Fruit fly (Drosophila melanogaster) whole organism, embryonic: ENCODE measurements around the gene Sfp65A.
A peak's percentile ranks its signal among the peaks of the same experiment; 100 is the strongest.

Source experiments
- ATbp ChIP-seq: fragments of 200-800 bp; sonication (Bioruptor generic); optimal IDR thresholded peaks from 2 replicates; lab custom pipeline; 2017; ENCODE audit warnings: missing biosample characterization, mild to moderate bottlenecking, missing genetic modification characterization, missing genetic modification reagents
- Blimp-1 ChIP-seq: fragments of 200-800 bp; sonication (Bioruptor generic); optimal IDR thresholded peaks from 3 replicates; lab custom pipeline; 2018; ENCODE audit warnings: missing biosample characterization, missing genetic modification characterization, mild to moderate bottlenecking, moderate library complexity, missing genetic modification reagents
- Bteb2 ChIP-seq: fragments of 200-800 bp; sonication (Bioruptor generic); optimal IDR thresholded peaks from 2 replicates; lab custom pipeline; 2016; ENCODE audit warnings: missing biosample characterization, missing genetic modification characterization
- CG12236 ChIP-seq: fragments of 200-800 bp; sonication (Bioruptor generic); optimal IDR thresholded peaks from 2 replicates; lab custom pipeline; 2016; ENCODE audit warnings: missing biosample characterization, missing genetic modification characterization
- CG12942 ChIP-seq: fragments of 200-800 bp; sonication (Bioruptor generic); optimal IDR thresholded peaks from 3 replicates; lab custom pipeline; 2016; ENCODE audit warnings: missing biosample characterization, missing genetic modification characterization
- CG14667 ChIP-seq: fragments of 200-800 bp; sonication (Bioruptor generic); IDR thresholded peaks from 2 replicates; pipeline ENCODE4 v1.3.6; 2022; ENCODE audit warnings: missing biosample characterization, missing genetic modification characterization
- CG15073 ChIP-seq: fragments of 200-800 bp; sonication (Bioruptor generic); optimal IDR thresholded peaks from 2 replicates; lab custom pipeline; 2016; ENCODE audit warnings: missing biosample characterization, missing genetic modification characterization
- CG15479 ChIP-seq: fragments of 200-800 bp; sonication (Bioruptor generic); optimal IDR thresholded peaks from 3 replicates; lab custom pipeline; 2019; ENCODE audit warnings: missing biosample characterization, mild to moderate bottlenecking, missing genetic modification characterization, moderate library complexity
- CG1647 ChIP-seq: fragments of 200-800 bp; sonication (Bioruptor generic); optimal IDR thresholded peaks from 3 replicates; lab custom pipeline; 2016; ENCODE audit warnings: missing biosample characterization, missing genetic modification characterization
- CG16863 ChIP-seq: fragments of 200-800 bp; sonication (Bioruptor generic); optimal IDR thresholded peaks from 3 replicates; lab custom pipeline; 2016; ENCODE audit warnings: missing biosample characterization, missing genetic modification characterization
- CG2875 ChIP-seq: fragments of 200-800 bp; sonication (Bioruptor generic); optimal IDR thresholded peaks from 2 replicates; lab custom pipeline; 2017; ENCODE audit warnings: missing biosample characterization, mild to moderate bottlenecking, missing genetic modification characterization, missing genetic modification reagents
- CG31441 ChIP-seq: fragments of 200-800 bp; sonication (Bioruptor generic); IDR thresholded peaks from 2 replicates; pipeline ENCODE4 v1.3.6; 2022; ENCODE audit warnings: missing biosample characterization, missing genetic modification characterization
- CG32767 ChIP-seq: fragments of 200-800 bp; sonication (Bioruptor generic); IDR thresholded peaks from 2 replicates; pipeline ENCODE4 v1.3.6; 2022; ENCODE audit warnings: missing biosample characterization, missing genetic modification characterization
- CG6854 ChIP-seq: fragments of 200-800 bp; sonication (Bioruptor generic); optimal IDR thresholded peaks from 3 replicates; lab custom pipeline; 2017; ENCODE audit warnings: missing biosample characterization, mild to moderate bottlenecking, missing genetic modification characterization
- CG7357 ChIP-seq: fragments of 200-800 bp; sonication (Bioruptor generic); IDR thresholded peaks from 3 replicates; pipeline ENCODE4 v1.3.6; 2022; ENCODE audit warnings: missing biosample characterization, missing genetic modification characterization
- CG8765 ChIP-seq: fragments of 200-800 bp; sonication (Bioruptor generic); IDR thresholded peaks from 2 replicates; pipeline ENCODE4 v1.3.6; 2022; ENCODE audit warnings: missing biosample characterization, missing genetic modification characterization
- CG9437 ChIP-seq: fragments of 200-800 bp; sonication (Bioruptor generic); optimal IDR thresholded peaks from 2 replicates; lab custom pipeline; 2018; ENCODE audit warnings: missing biosample characterization, mild to moderate bottlenecking, missing genetic modification characterization
- D ChIP-seq, 2 experiments: fragments of 200-800 bp in 1 of 2; fragments of >200 bp in 1 of 2; sonication (Bioruptor generic) in 1 of 2; optimal IDR thresholded peaks; 2 replicates in 1 of 2; 3 replicates in 1 of 2; lab custom pipeline; 2017; ENCODE audit warnings: mild to moderate bottlenecking in 1 of 2, missing biosample characterization in 1 of 2, missing genetic modification characterization in 1 of 2, missing genetic modification reagents in 1 of 2
- Drgx ChIP-seq: fragments of 200-800 bp; sonication (Bioruptor generic); IDR thresholded peaks from 2 replicates; pipeline ENCODE4 v1.3.6; 2022; ENCODE audit warnings: missing biosample characterization, missing genetic modification characterization
- E2f1 ChIP-seq: fragments of 200-800 bp; sonication (Bioruptor generic); IDR thresholded peaks from 2 replicates; pipeline ENCODE4 v1.3.6; 2022; ENCODE audit warnings: missing biosample characterization, missing genetic modification characterization
- Eip74EF ChIP-seq, 2 experiments: fragments of 200-800 bp in 1 of 2; fragments of >200 bp in 1 of 2; sonication (Bioruptor generic) in 1 of 2; optimal IDR thresholded peaks; 2 replicates each; lab custom pipeline; 2017 to 2019; ENCODE audit warnings: missing biosample characterization in 2 of 2, missing genetic modification characterization in 2 of 2, mild to moderate bottlenecking in 1 of 2, moderate library complexity in 1 of 2
- HLH3B ChIP-seq: fragments of 200-800 bp; sonication (Bioruptor generic); IDR thresholded peaks from 2 replicates; pipeline ENCODE4 v1.3.6; 2022; ENCODE audit warnings: missing biosample characterization, missing genetic modification characterization
- MBD-R2 ChIP-seq: fragments of 200-800 bp; sonication (Bioruptor generic); IDR thresholded peaks from 2 replicates; pipeline ENCODE4 v1.3.6; 2022; ENCODE audit warnings: missing biosample characterization, missing genetic modification characterization
- Mes4 ChIP-seq: fragments of 200-800 bp; sonication (Bioruptor generic); optimal IDR thresholded peaks from 2 replicates; lab custom pipeline; 2016; ENCODE audit warnings: missing biosample characterization, missing genetic modification characterization
- Nf-YB ChIP-seq: fragments of 200-800 bp; sonication (Bioruptor generic); optimal IDR thresholded peaks from 3 replicates; lab custom pipeline; 2019; ENCODE audit warnings: missing biosample characterization, mild to moderate bottlenecking, missing genetic modification characterization, moderate library complexity
- Tbp ChIP-seq: fragments of >200 bp; optimal IDR thresholded peaks from 2 replicates; lab custom pipeline; 2018; ENCODE audit warnings: missing biosample characterization, missing genetic modification characterization
- Xrp1 ChIP-seq: fragments of 200-800 bp; sonication (Bioruptor generic); IDR thresholded peaks from 2 replicates; pipeline ENCODE4 v1.3.6; 2022; ENCODE audit warnings: missing biosample characterization, missing genetic modification characterization
- corto ChIP-seq: fragments of 200-800 bp; sonication (Bioruptor generic); optimal IDR thresholded peaks from 2 replicates; lab custom pipeline; 2016; ENCODE audit warnings: missing biosample characterization, mild to moderate bottlenecking, missing genetic modification characterization, moderate library complexity
- fru ChIP-seq: fragments of >200 bp; optimal IDR thresholded peaks from 2 replicates; lab custom pipeline; 2017
- grau ChIP-seq: fragments of 200-800 bp; optimal IDR thresholded peaks from 3 replicates; lab custom pipeline; 2019; ENCODE audit warnings: missing biosample characterization, mild to moderate bottlenecking, missing genetic modification characterization, moderate library complexity
- lbe ChIP-seq: fragments of 200-800 bp; sonication (Bioruptor generic); optimal IDR thresholded peaks from 2 replicates; lab custom pipeline; 2016; ENCODE audit warnings: missing biosample characterization, mild to moderate bottlenecking, missing genetic modification characterization
- lilli ChIP-seq: fragments of 200-800 bp; sonication (Bioruptor generic); optimal IDR thresholded peaks from 3 replicates; lab custom pipeline; 2016; ENCODE audit warnings: missing biosample characterization, missing genetic modification characterization
- maf-S ChIP-seq: fragments of 200-800 bp; sonication (Bioruptor generic); optimal IDR thresholded peaks from 2 replicates; lab custom pipeline; 2016; ENCODE audit warnings: missing biosample characterization, missing genetic modification characterization
- nom ChIP-seq: fragments of 200-800 bp; sonication (Bioruptor generic); optimal IDR thresholded peaks from 2 replicates; lab custom pipeline; 2017; ENCODE audit warnings: missing biosample characterization, missing genetic modification characterization, mild to moderate bottlenecking, moderate library complexity, missing genetic modification reagents
- phol ChIP-seq: fragments of 200-800 bp; sonication (Bioruptor generic); optimal IDR thresholded peaks from 3 replicates; lab custom pipeline; 2018; ENCODE audit warnings: missing biosample characterization, mild to moderate bottlenecking, missing genetic modification characterization, moderate library complexity
- sc ChIP-seq, 3 experiments: fragments of >200 bp in 2 of 3; fragments of 200-800 bp in 1 of 3; sonication (Bioruptor generic) in 1 of 3; optimal IDR thresholded peaks; 2 replicates in 2 of 3; 3 replicates in 1 of 3; lab custom pipeline; 2017; ENCODE audit warnings: mild to moderate bottlenecking in 1 of 3, missing biosample characterization in 1 of 3, missing genetic modification characterization in 1 of 3, missing genetic modification reagents in 1 of 3
- sob ChIP-seq: fragments of 200-800 bp; sonication (Bioruptor generic); IDR thresholded peaks from 2 replicates; pipeline ENCODE4 v1.3.6; 2022; ENCODE audit warnings: missing biosample characterization, missing genetic modification characterization
- sr ChIP-seq: fragments of 200-800 bp; sonication (Bioruptor generic); IDR thresholded peaks from 3 replicates; pipeline ENCODE4 v1.3.6; 2022; ENCODE audit warnings: missing biosample characterization, missing genetic modification characterization
- stc ChIP-seq: fragments of 200-800 bp; sonication (Bioruptor generic); IDR thresholded peaks from 2 replicates; pipeline ENCODE4 v1.3.6; 2022; ENCODE audit warnings: missing biosample characterization, missing genetic modification characterization
- tin ChIP-seq: fragments of 200-800 bp; sonication (Bioruptor generic); optimal IDR thresholded peaks from 3 replicates; lab custom pipeline; 2016; ENCODE audit warnings: missing biosample characterization, missing genetic modification characterization
- tna ChIP-seq: fragments of 200-800 bp; sonication (Bioruptor generic); IDR thresholded peaks from 2 replicates; pipeline ENCODE4 v1.3.6; 2022; ENCODE audit warnings: missing biosample characterization, missing genetic modification characterization; ENCODE audit not compliant: partially characterized antibody
- vnd ChIP-seq: fragments of 200-800 bp; sonication (Bioruptor generic); IDR thresholded peaks from 3 replicates; pipeline ENCODE4 v1.3.6; 2022; ENCODE audit warnings: missing biosample characterization, missing genetic modification characterization; ENCODE audit not compliant: partially characterized antibody

The Sfp65A gene

DNA sequence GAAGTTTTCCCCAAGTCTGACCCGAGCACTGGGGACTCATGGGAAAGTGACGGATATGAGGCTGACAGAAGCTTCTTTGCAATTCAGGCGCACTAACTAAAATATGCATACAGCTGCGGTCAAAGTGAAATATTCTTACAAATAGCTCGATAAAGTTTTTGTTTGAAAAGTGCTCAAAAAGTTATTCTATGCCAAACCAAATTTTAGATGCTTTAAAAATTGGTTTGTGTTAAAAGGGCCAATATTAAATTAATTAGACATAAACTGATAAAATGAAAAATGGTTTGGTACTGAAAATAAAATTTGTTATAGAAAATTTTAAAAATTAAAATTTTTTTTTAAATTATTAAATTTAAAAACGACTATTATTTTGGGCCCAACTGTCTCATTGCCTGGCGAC lies 16.6 kb downstream of the Sfp65A start:
- TF ChIP-seq CG8765 (no peak), CG6854 (GFP tag; lab: Kevin White, UChicago) (no peak), sc (optimal IDR thresholded peaks at IDR 0.05; lab: Kevin White, UChicago) (no peak), sc (GFP tag; optimal IDR thresholded peaks at IDR 0.05; lab: Kevin White, UChicago) (no peak), Nf-YB (GFP tag; lab: Kevin White, UChicago) (no peak), sob (GFP tag; lab: Robert Waterston, UW) (no peak), CG32767 (no peak), CG12942 (GFP tag; lab: Kevin White, UChicago) (no peak), CG15073 (GFP tag; lab: Kevin White, UChicago) (no peak), maf-S (GFP tag; lab: Kevin White, UChicago) (no peak), Eip74EF (GFP tag; optimal IDR thresholded peaks at IDR 0.05; lab: Kevin White, UChicago) (no peak), tna (GFP tag; lab: Robert Waterston, UW) (no peak), HLH3B (GFP tag; lab: Robert Waterston, UW) (no peak), CG12236 (GFP tag; lab: Kevin White, UChicago) (no peak), stc (GFP tag; lab: Robert Waterston, UW) (no peak), CG15479 (GFP tag; lab: Kevin White, UChicago) (no peak), MBD-R2 (GFP tag; lab: Robert Waterston, UW) (no peak), lilli (GFP tag; lab: Kevin White, UChicago) (no peak), CG14667 (GFP tag; lab: Robert Waterston, UW) (no peak), fru (lab: Kevin White, UChicago) (no peak)

DNA sequence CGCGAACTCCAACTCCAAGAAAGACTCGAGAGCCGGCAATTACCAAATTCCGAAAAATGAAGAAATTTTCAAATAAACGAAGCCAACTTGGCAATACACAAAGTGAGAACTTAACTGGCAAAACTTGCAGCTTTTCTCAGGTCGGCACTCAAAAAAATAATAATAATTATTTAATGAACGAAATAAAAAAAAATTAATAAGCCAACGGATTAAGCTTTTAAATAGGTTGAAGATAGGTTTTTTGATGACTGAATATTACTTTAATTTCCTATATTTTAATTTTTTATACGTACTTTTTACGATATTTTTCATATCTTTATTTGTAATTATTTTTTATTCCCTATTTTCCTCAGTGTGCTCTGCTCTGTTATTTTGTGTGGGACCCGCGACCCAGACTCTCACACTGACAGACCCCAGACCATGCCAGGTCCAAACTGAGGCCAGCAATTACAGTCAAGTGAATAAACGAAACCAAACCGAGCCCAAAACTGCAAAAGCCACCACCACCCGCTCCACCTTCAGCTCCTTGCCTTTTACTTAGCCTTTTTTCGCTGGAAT lies 19.6 kb downstream of the Sfp65A start:
- no peak for TF ChIP-seq HLH3B (GFP tag; lab: Robert Waterston, UW)
- peak; percentile 26 for TF ChIP-seq lbe (GFP tag; lab: Kevin White, UChicago)

DNA sequence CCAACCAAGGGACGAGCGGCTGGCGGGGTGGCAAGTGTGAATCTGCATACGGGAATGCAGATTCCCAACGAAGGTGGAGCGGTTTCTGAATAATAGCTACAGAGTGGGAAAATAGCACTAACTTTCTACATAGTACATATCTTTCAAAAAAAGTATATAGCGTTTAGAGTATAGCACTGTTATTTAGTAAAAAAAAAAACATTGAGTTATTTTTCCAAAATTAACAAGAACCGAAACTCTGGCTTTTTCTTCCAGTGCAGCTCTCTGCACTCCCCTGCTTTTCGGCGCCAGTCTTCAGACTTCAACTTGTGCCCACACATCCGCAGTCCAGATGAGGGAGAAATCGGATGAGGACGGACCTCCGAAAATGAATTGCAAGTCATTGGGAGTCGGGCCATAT lies 21.3 kb downstream of the Sfp65A start:
- no peak for TF ChIP-seq CG1647 (GFP tag; lab: Kevin White, UChicago)
- no peak for TF ChIP-seq CG9437
- TF ChIP-seq E2f1 (GFP tag; lab: Robert Waterston, UW): no peak
- TF ChIP-seq tin (GFP tag; lab: Kevin White, UChicago): no peak
- TF ChIP-seq nom (GFP tag; lab: Kevin White, UChicago): peak; percentile 59
- TF ChIP-seq vnd (GFP tag; lab: Robert Waterston, UW): no peak
- TF ChIP-seq corto (GFP tag; lab: Kevin White, UChicago): no peak
- TF ChIP-seq Bteb2 (GFP tag; lab: Kevin White, UChicago): no peak
- no peak for TF ChIP-seq Tbp
- no peak for TF ChIP-seq CG2875 (GFP tag; lab: Kevin White, UChicago)
- peak; percentile 5 for TF ChIP-seq phol
- no peak for TF ChIP-seq ATbp (GFP tag; lab: Kevin White, UChicago)
- TF ChIP-seq Drgx (GFP tag; lab: Robert Waterston, UW): peak; percentile 17; the same call in 1 of the 2 replicates
- TF ChIP-seq lilli (GFP tag; lab: Kevin White, UChicago): no peak
- no peak for TF ChIP-seq CG31441 (GFP tag; lab: Robert Waterston, UW)
- no peak for TF ChIP-seq CG7357
- no peak for TF ChIP-seq sr (GFP tag; lab: Robert Waterston, UW)
- 0 out of 2 replicates have a peak, but pooled peaks have one; percentile 16 for TF ChIP-seq Xrp1
- peak; percentile 1 for TF ChIP-seq Blimp-1 (GFP tag; lab: Kevin White, UChicago)
- no peak for TF ChIP-seq D (optimal IDR thresholded peaks at IDR 0.05; lab: Kevin White, UChicago)
- TF ChIP-seq D (GFP tag; optimal IDR thresholded peaks at IDR 0.05; lab: Kevin White, UChicago): peak; percentile 6
- TF ChIP-seq grau (tag; lab: Kevin White, UChicago): no peak
- TF ChIP-seq CG16863 (GFP tag; lab: Kevin White, UChicago): no peak
- TF ChIP-seq fru (lab: Kevin White, UChicago): no peak
- TF ChIP-seq Mes4: no peak
